Worm (Caenorhabditis elegans): ENCODE measurements around the gene ptr-8.

Gene ptr-8

DNA sequence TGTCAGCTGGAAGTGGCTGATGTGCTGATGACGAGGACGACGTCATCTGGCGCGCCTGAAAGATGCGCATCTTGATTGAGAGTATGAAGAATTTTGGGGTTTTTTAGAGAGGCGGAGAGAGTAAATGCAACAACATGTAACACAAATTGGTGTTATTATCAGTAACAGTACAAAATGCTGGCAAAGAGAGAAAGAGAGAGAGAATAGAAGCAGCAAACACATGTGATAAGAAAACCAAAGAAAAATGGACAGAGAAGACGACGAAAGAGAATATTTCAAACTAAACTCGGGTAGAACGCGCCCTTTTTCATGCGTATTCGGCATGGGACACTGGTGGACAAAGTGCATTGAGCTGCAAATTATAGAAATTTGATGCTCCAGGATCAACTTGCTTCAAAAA is 28.2 kb upstream of the ptr-8 start, which contains the start of gene M106.3 (continued):
- no peak for TF ChIP-seq madf-5 (GFP tag; IDR thresholded peaks at IDR 0.05)
- no peak for TF ChIP-seq aly-2 (tag; optimal IDR thresholded peaks at IDR 0.05)
- no peak for TF ChIP-seq skn-1 (tag; optimal IDR thresholded peaks at IDR 0.05)
- TF ChIP-seq zfp-3 (GFP tag; conservative IDR thresholded peaks at IDR 0.05): no peak
- TF ChIP-seq mxl-2 (GFP tag; conservative IDR thresholded peaks at IDR 0.05): no peak
- TF ChIP-seq daf-16 (GFP tag; optimal IDR thresholded peaks at IDR 0.05): no peak
- TF ChIP-seq daf-16 (tag; optimal IDR thresholded peaks at IDR 0.05): peak; percentile 43
- TF ChIP-seq dmd-6 (GFP tag; IDR thresholded peaks at IDR 0.05): peak; percentile 74
- no peak for TF ChIP-seq unc-39 (tag; optimal IDR thresholded peaks at IDR 0.05)

DNA sequence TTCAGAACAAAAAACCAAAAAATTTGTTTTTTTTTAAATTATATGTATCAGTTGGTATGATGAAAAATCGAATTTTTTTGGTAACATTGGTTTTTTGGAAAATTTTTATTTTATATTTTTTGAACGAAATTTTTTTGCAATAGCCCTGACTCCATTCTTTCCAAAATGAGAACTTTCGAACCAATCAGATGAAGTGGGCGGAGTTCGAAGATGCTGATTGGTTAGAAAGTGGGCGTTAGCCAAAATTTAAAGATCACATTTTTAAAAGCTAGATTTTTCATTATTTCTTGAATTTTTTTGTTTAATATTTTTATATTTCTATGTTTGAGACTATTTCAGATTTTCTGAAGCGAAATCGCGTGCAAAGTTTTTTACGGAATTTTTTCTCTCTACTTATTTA is 27.8 kb upstream of the ptr-8 start:
- TF ChIP-seq lin-1 (GFP tag; IDR thresholded peaks at IDR 0.05) (no peak), unc-62 (GFP tag; optimal IDR thresholded peaks at IDR 0.05 in 1 of 2) (peak in 1 of 2 experiments; percentile 57), unc-62 (tag; optimal IDR thresholded peaks at IDR 0.05) (no peak)

DNA sequence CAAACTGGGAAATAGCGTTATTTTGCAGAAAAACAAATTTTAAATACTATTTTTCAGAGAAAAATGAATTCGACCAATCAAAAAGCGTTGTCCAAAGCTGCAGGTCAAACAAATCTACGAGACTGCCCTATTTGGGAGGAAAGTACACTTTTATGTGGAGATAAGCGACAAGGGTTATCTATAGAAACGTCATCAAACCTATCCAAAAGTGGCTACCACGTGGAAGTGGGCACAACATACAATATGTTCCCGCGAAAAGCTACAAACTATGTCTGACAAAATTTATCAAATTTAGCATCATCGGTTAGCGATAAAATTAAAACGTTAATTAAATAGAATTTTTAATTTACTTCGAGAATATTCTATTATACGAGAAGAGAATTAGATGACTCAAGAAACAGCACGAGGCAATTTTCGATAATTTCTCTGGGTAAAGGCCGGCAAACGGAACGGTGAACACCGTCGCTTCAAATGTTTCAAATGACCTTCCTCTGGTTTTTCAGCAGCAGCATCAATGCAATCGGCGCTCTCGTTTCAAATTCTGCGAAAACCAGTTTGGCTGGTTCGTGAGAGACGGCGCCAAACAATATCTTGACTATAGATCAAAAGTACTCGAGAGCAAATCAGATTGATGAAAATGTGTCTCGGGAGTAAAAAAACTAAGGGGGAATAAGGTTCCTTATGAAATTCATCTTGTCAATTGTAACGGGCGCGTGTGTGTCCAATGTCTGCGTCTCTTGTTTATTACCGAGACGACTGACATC is 27.2 kb upstream of the ptr-8 start:
- TF ChIP-seq nhr-25 (tag; optimal IDR thresholded peaks at IDR 0.05; ENCODE audit: borderline replicate concordance, insufficient read depth) (no peak), madf-9 (GFP tag; conservative IDR thresholded peaks at IDR 0.05) (no peak), hif-1 (tag; optimal IDR thresholded peaks at IDR 0.05) (no peak), pha-4 (GFP tag; IDR thresholded peaks at IDR 0.05) (no peak), pha-4 (tag; optimal IDR thresholded peaks at IDR 0.05) (no peak), fos-1 (tag; optimal IDR thresholded peaks at IDR 0.05) (no peak), nhr-111 (GFP tag; optimal IDR thresholded peaks at IDR 0.05) (no peak), ZK546.5 (tag; optimal IDR thresholded peaks at IDR 0.05) (no peak), egl-43 (GFP tag; IDR thresholded peaks at IDR 0.05) (no peak), daf-12 (tag; optimal IDR thresholded peaks at IDR 0.05) (no peak), daf-8 (GFP tag; IDR thresholded peaks at IDR 0.05) (no peak), lin-1 (GFP tag; IDR thresholded peaks at IDR 0.05) (0 out of 2 replicates have a peak, but pooled peaks have one; percentile 51), snpc-4 (tag; optimal IDR thresholded peaks at IDR 0.05) (no peak), T26A8.4 (GFP tag; IDR thresholded peaks at IDR 0.05) (no peak), ceh-28 (tag; optimal IDR thresholded peaks at IDR 0.05) (no peak), lim-7 (GFP tag; IDR thresholded peaks at IDR 0.05) (no peak), mes-2 (tag; optimal IDR thresholded peaks at IDR 0.05; ENCODE audit: poor library complexity, severe bottlenecking) (no peak), dve-1 (tag; optimal IDR thresholded peaks at IDR 0.05; ENCODE audit: insufficient read depth) (peak; percentile 77), Y105C5A.15 (GFP tag; IDR thresholded peaks at IDR 0.05) (no peak), nhr-237 (tag; optimal IDR thresholded peaks at IDR 0.05) (no peak), Y5F2A.4 (GFP tag; optimal IDR thresholded peaks at IDR 0.05) (no peak), nhr-42 (GFP tag; IDR thresholded peaks at IDR 0.05) (no peak), daf-19 (GFP tag; conservative IDR thresholded peaks at IDR 0.05) (no peak), ztf-11 (tag; optimal IDR thresholded peaks at IDR 0.05) (no peak), lsy-2 (tag; optimal IDR thresholded peaks at IDR 0.05) (no peak), vab-7 (GFP tag; IDR thresholded peaks at IDR 0.05) (no peak), ZK337.2 (GFP tag; IDR thresholded peaks at IDR 0.05) (no peak), ceh-44 (GFP tag; IDR thresholded peaks at IDR 0.05) (no peak), dpl-1 (GFP tag; optimal IDR thresholded peaks at IDR 0.05) (no peak), nhr-6 (tag; optimal IDR thresholded peaks at IDR 0.05) (no peak), pqm-1 (tag; optimal IDR thresholded peaks at IDR 0.05) (no peak), R02D3.7 (tag; optimal IDR thresholded peaks at IDR 0.05) (no peak), nhr-28 (tag; optimal IDR thresholded peaks at IDR 0.05) (peak; percentile 79), unc-39 (tag; optimal IDR thresholded peaks at IDR 0.05) (no peak), zfp-2 (tag; optimal IDR thresholded peaks at IDR 0.05) (no peak), unc-130 (GFP tag; optimal IDR thresholded peaks at IDR 0.05) (no peak), spr-1 (tag; optimal IDR thresholded peaks at IDR 0.05) (no peak), gei-8 (GFP tag; optimal IDR thresholded peaks at IDR 0.05) (no peak)

All from whole organism, L4 larva.